Fruit fly (Drosophila melanogaster) whole organism, prepupa: ENCODE data around the gene CG44774.

Source experiments
- Blimp-1 ChIP-seq: fragments of 200-800 bp; sonication (Bioruptor generic); optimal IDR thresholded peaks from 3 replicates; lab custom pipeline; 2017; ENCODE audit warnings: missing biosample characterization, missing genetic modification characterization, mild to moderate bottlenecking, moderate library complexity, missing genetic modification reagents
- CG10669 ChIP-seq: fragments of 200-800 bp; sonication (Bioruptor generic); optimal IDR thresholded peaks from 3 replicates; lab custom pipeline; 2018; ENCODE audit warnings: missing biosample characterization, mild to moderate bottlenecking, missing genetic modification characterization, moderate library complexity
- CG11762 ChIP-seq: fragments of 200-800 bp; sonication (Bioruptor generic); optimal IDR thresholded peaks from 3 replicates; lab custom pipeline; 2016; ENCODE audit warnings: missing biosample characterization, missing genetic modification characterization; ENCODE audit not compliant: insufficient read depth
- CG11902 ChIP-seq: fragments of 200-800 bp; sonication (Bioruptor generic); optimal IDR thresholded peaks from 3 replicates; lab custom pipeline; 2016; ENCODE audit warnings: missing biosample characterization, missing genetic modification characterization
- CG16779 ChIP-seq: fragments of 200-800 bp; sonication (Bioruptor generic); optimal IDR thresholded peaks from 3 replicates; lab custom pipeline; 2017; ENCODE audit warnings: missing biosample characterization, mild to moderate bottlenecking, missing genetic modification characterization
- CG3032 ChIP-seq: fragments of 200-800 bp; optimal IDR thresholded peaks from 2 replicates; lab custom pipeline; 2019; ENCODE audit warnings: missing biosample characterization, mild to moderate bottlenecking, missing genetic modification characterization, moderate library complexity
- CG31627 ChIP-seq: fragments of 200-800 bp; sonication (Bioruptor generic); optimal IDR thresholded peaks from 3 replicates; lab custom pipeline; 2016; ENCODE audit warnings: missing biosample characterization, missing genetic modification characterization
- CG32006 ChIP-seq: fragments of 200-800 bp; sonication (Bioruptor generic); optimal IDR thresholded peaks from 3 replicates; lab custom pipeline; 2017; ENCODE audit warnings: missing biosample characterization, mild to moderate bottlenecking, missing genetic modification characterization
- CG34406 ChIP-seq: fragments of 200-800 bp; sonication (Bioruptor generic); optimal IDR thresholded peaks from 3 replicates; lab custom pipeline; 2016; ENCODE audit warnings: missing biosample characterization, missing genetic modification characterization
- CG3919 ChIP-seq: fragments of 200-800 bp; sonication (Bioruptor generic); optimal IDR thresholded peaks from 3 replicates; lab custom pipeline; 2016; ENCODE audit warnings: missing biosample characterization, missing genetic modification characterization
- CG4318 ChIP-seq: fragments of 200-800 bp; sonication (Bioruptor generic); optimal IDR thresholded peaks from 3 replicates; lab custom pipeline; 2017; ENCODE audit warnings: missing biosample characterization, mild to moderate bottlenecking, missing genetic modification characterization
- CG6163 ChIP-seq: fragments of 200-800 bp; sonication (Bioruptor generic); IDR thresholded peaks from 3 replicates; pipeline ENCODE4 v1.3.6; 2022; ENCODE audit warnings: missing biosample characterization, missing genetic modification characterization
- CG6276 ChIP-seq: fragments of 200-800 bp; sonication (Bioruptor generic); optimal IDR thresholded peaks from 2 replicates; lab custom pipeline; 2017; ENCODE audit warnings: missing biosample characterization, mild to moderate bottlenecking, missing genetic modification characterization
- CG6808 ChIP-seq: fragments of 200-800 bp; sonication (Bioruptor generic); optimal IDR thresholded peaks from 3 replicates; lab custom pipeline; 2017; ENCODE audit warnings: missing biosample characterization, missing genetic modification characterization, mild to moderate bottlenecking, moderate library complexity, missing genetic modification reagents
- CG7368 ChIP-seq: fragments of 200-800 bp; sonication (Bioruptor generic); optimal IDR thresholded peaks from 3 replicates; lab custom pipeline; 2016; ENCODE audit warnings: missing biosample characterization, missing genetic modification characterization
- CG8119 ChIP-seq: fragments of 200-800 bp; sonication (Bioruptor generic); IDR thresholded peaks from 3 replicates; pipeline ENCODE4 v1.3.6; 2022; ENCODE audit warnings: missing biosample characterization, missing genetic modification characterization
- CG8632 ChIP-seq: fragments of 200-800 bp; sonication (Bioruptor generic); optimal IDR thresholded peaks from 3 replicates; lab custom pipeline; 2016; ENCODE audit warnings: missing biosample characterization, missing genetic modification characterization
- CG9139 ChIP-seq: fragments of 200-800 bp; sonication (Bioruptor generic); optimal IDR thresholded peaks from 3 replicates; lab custom pipeline; 2017; ENCODE audit warnings: missing biosample characterization, mild to moderate bottlenecking, missing genetic modification characterization
- Eip75B ChIP-seq: fragments of 200-800 bp; sonication (Bioruptor generic); optimal IDR thresholded peaks from 3 replicates; lab custom pipeline; 2016; ENCODE audit warnings: missing biosample characterization, missing genetic modification characterization
- Eip78C ChIP-seq: fragments of 200-800 bp; sonication (Bioruptor generic); peaks from one replicate; lab custom pipeline; 2016; ENCODE audit warnings: missing biosample characterization, missing genetic modification characterization
- Eip93F ChIP-seq: fragments of 200-800 bp; sonication (Bioruptor generic); optimal IDR thresholded peaks from 2 replicates; lab custom pipeline; 2016; ENCODE audit warnings: missing biosample characterization, mild to moderate bottlenecking, missing genetic modification characterization
- Ets21C ChIP-seq: fragments of 200-800 bp; sonication (Bioruptor generic); optimal IDR thresholded peaks from 3 replicates; lab custom pipeline; 2016; ENCODE audit warnings: missing biosample characterization, missing genetic modification characterization
- Ets96B ChIP-seq: fragments of 200-800 bp; optimal IDR thresholded peaks from 2 replicates; lab custom pipeline; 2019; ENCODE audit warnings: missing biosample characterization, mild to moderate bottlenecking, missing genetic modification characterization, moderate library complexity
- Gug ChIP-seq: fragments of 200-800 bp; sonication (Bioruptor generic); IDR thresholded peaks from 2 replicates; pipeline ENCODE4 v1.3.6; 2022; ENCODE audit warnings: missing biosample characterization, missing genetic modification characterization
- Hr38 ChIP-seq: sonication (Bioruptor generic); optimal IDR thresholded peaks from 2 replicates; lab custom pipeline; 2016; ENCODE audit warnings: missing biosample characterization, missing genetic modification characterization
- Hr39 ChIP-seq: fragments of 200-800 bp; sonication (Bioruptor generic); optimal IDR thresholded peaks from 2 replicates; lab custom pipeline; 2016; ENCODE audit warnings: missing biosample characterization, missing genetic modification characterization
- Hr4 ChIP-seq: fragments of 200-800 bp; sonication (Bioruptor generic); optimal IDR thresholded peaks from 3 replicates; lab custom pipeline; 2016; ENCODE audit warnings: missing biosample characterization, missing genetic modification characterization
- Lpt ChIP-seq: fragments of 200-800 bp; sonication (Bioruptor generic); optimal IDR thresholded peaks from 3 replicates; lab custom pipeline; 2016; ENCODE audit warnings: missing biosample characterization, missing genetic modification characterization
- Met ChIP-seq: fragments of 200-800 bp; sonication (Bioruptor generic); optimal IDR thresholded peaks from 3 replicates; lab custom pipeline; 2016; ENCODE audit warnings: missing biosample characterization, missing genetic modification characterization
- OdsH ChIP-seq: fragments of 200-800 bp; sonication (Bioruptor generic); optimal IDR thresholded peaks from 3 replicates; lab custom pipeline; 2016; ENCODE audit warnings: missing biosample characterization, missing genetic modification characterization
- Sox102F ChIP-seq: fragments of 200-800 bp; sonication (Bioruptor generic); optimal IDR thresholded peaks from 2 replicates; lab custom pipeline; 2016; ENCODE audit warnings: missing biosample characterization, mild to moderate bottlenecking, missing genetic modification characterization
- Sox14 ChIP-seq: fragments of 200-800 bp; sonication (Bioruptor generic); optimal IDR thresholded peaks from 3 replicates; lab custom pipeline; 2016; ENCODE audit warnings: missing biosample characterization, missing genetic modification characterization
- Sox15 ChIP-seq: fragments of 200-800 bp; sonication (Bioruptor generic); optimal IDR thresholded peaks from 3 replicates; lab custom pipeline; 2016; ENCODE audit warnings: missing biosample characterization, missing genetic modification characterization
- achi ChIP-seq: fragments of 200-800 bp; sonication (Bioruptor generic); optimal IDR thresholded peaks from 3 replicates; lab custom pipeline; 2016; ENCODE audit warnings: missing biosample characterization, missing genetic modification characterization
- acj6 ChIP-seq: fragments of 200-800 bp; sonication (Bioruptor generic); optimal IDR thresholded peaks from 3 replicates; lab custom pipeline; 2016; ENCODE audit warnings: missing biosample characterization, missing genetic modification characterization
- cyc ChIP-seq: fragments of 200-800 bp; sonication (Bioruptor generic); optimal IDR thresholded peaks from 3 replicates; lab custom pipeline; 2016; ENCODE audit warnings: missing biosample characterization, missing genetic modification characterization
- dac ChIP-seq: fragments of 200-800 bp; sonication (Bioruptor generic); optimal IDR thresholded peaks from 2 replicates; lab custom pipeline; 2017; ENCODE audit warnings: missing biosample characterization, mild to moderate bottlenecking, missing genetic modification characterization
- eg ChIP-seq: fragments of 200-800 bp; sonication (Bioruptor generic); IDR thresholded peaks from 3 replicates; pipeline ENCODE4 v1.3.6; 2022; ENCODE audit warnings: missing biosample characterization, missing genetic modification characterization
- esn ChIP-seq: fragments of 200-800 bp; sonication (Bioruptor generic); optimal IDR thresholded peaks from 2 replicates; lab custom pipeline; 2016; ENCODE audit warnings: missing biosample characterization, mild to moderate bottlenecking, missing genetic modification characterization, moderate library complexity
- fd85E ChIP-seq: fragments of 200-800 bp; sonication (Bioruptor generic); optimal IDR thresholded peaks from 3 replicates; lab custom pipeline; 2016; ENCODE audit warnings: missing biosample characterization, missing genetic modification characterization
- fkh ChIP-seq: fragments of 200-800 bp; sonication (Bioruptor generic); optimal IDR thresholded peaks from 3 replicates; lab custom pipeline; 2017; ENCODE audit warnings: missing biosample characterization, mild to moderate bottlenecking, missing genetic modification characterization, moderate library complexity
- lz ChIP-seq: fragments of 200-800 bp; sonication (Bioruptor generic); optimal IDR thresholded peaks from 3 replicates; lab custom pipeline; 2016; ENCODE audit warnings: missing biosample characterization, missing genetic modification characterization
- net ChIP-seq: fragments of 200-800 bp; sonication (Bioruptor generic); optimal IDR thresholded peaks from 3 replicates; lab custom pipeline; 2016; ENCODE audit warnings: missing biosample characterization, missing genetic modification characterization
- pdm3 ChIP-seq: fragments of 200-800 bp; sonication (Bioruptor generic); optimal IDR thresholded peaks from 3 replicates; lab custom pipeline; 2016; ENCODE audit warnings: missing biosample characterization, missing genetic modification characterization
- salr ChIP-seq, 2 experiments: fragments of 200-800 bp; sonication (Bioruptor generic); optimal IDR thresholded peaks; 3 replicates each; lab custom pipeline; 2016 to 2018; ENCODE audit warnings: missing biosample characterization in 2 of 2, missing genetic modification characterization in 2 of 2, mild to moderate bottlenecking in 1 of 2
- svp ChIP-seq: fragments of 200-800 bp; sonication (Bioruptor generic); peaks from one replicate; lab custom pipeline; 2016; ENCODE audit warnings: missing biosample characterization, missing genetic modification characterization
- topi ChIP-seq: fragments of 200-800 bp; sonication (Bioruptor generic); optimal IDR thresholded peaks from 3 replicates; lab custom pipeline; 2016; ENCODE audit warnings: missing biosample characterization, missing genetic modification characterization
- vri ChIP-seq: fragments of 200-800 bp; sonication (Bioruptor generic); optimal IDR thresholded peaks from 3 replicates; lab custom pipeline; 2016; ENCODE audit warnings: missing biosample characterization, mild to moderate bottlenecking, missing genetic modification characterization

CG44774 gene

dm6 chrX:4908926-4909432, 28.9 kb downstream of the CG44774 start, which contains the start of gene CG32772 (continued):
- peak; percentile 95 for TF ChIP-seq achi (GFP tag; lab: Kevin White, UChicago)
- TF ChIP-seq Hr4 = peak; percentile 79
- peak; percentile 13 for TF ChIP-seq fkh (GFP tag; lab: Kevin White, UChicago)
- peak; percentile 87 for TF ChIP-seq svp (GFP tag; lab: Kevin White, UChicago)
- peak; percentile 96 for TF ChIP-seq Ets96B
- TF ChIP-seq dac = peak; percentile 99
- peak; percentile 97 for TF ChIP-seq CG8119 (GFP tag; lab: Robert Waterston, UW)
- TF ChIP-seq Sox14 (GFP tag; lab: Kevin White, UChicago) = peak; percentile 89
- TF ChIP-seq CG9139 (GFP tag; lab: Kevin White, UChicago) = peak; percentile 100
- TF ChIP-seq topi (GFP tag; lab: Kevin White, UChicago) = peak; percentile 94
- TF ChIP-seq Ets21C (GFP tag; lab: Kevin White, UChicago) = peak; percentile 20
- TF ChIP-seq vri (GFP tag; lab: Kevin White, UChicago) = peak; percentile 97
- TF ChIP-seq CG3032 (tag; lab: Kevin White, UChicago) = peak; percentile 97
- peak; percentile 99 for TF ChIP-seq eg (GFP tag; lab: Robert Waterston, UW)
- peak; percentile 97 for TF ChIP-seq pdm3 (GFP tag; lab: Kevin White, UChicago)
- peak; percentile 91 for TF ChIP-seq OdsH (GFP tag; lab: Kevin White, UChicago)
- TF ChIP-seq, all 60 proteins: peak for 60

dm6 chrX:4906573-4906972, 31.3 kb downstream of the CG44774 start, which contains the start of gene CG6927:
Gene CG6927, plus strand, starts transcription at chrX:4906900.
- TF ChIP-seq acj6 (GFP tag; lab: Kevin White, UChicago) (peak; percentile 73), Eip93F (GFP tag; lab: Kevin White, UChicago) (peak; percentile 54), achi (GFP tag; lab: Kevin White, UChicago) (peak; percentile 72), Hr38 (no peak), CG6163 (GFP tag; lab: Robert Waterston, UW) (peak; percentile 97), CG16779 (peak; percentile 74), Met (GFP tag; lab: Kevin White, UChicago) (peak; percentile 67), CG32006 (peak; percentile 82), CG8119 (GFP tag; lab: Robert Waterston, UW) (peak; percentile 86), CG34406 (GFP tag; lab: Kevin White, UChicago) (peak; percentile 44), CG31627 (GFP tag; lab: Kevin White, UChicago) (peak; percentile 48), pdm3 (GFP tag; lab: Kevin White, UChicago) (peak; percentile 54), net (GFP tag; lab: Kevin White, UChicago) (peak; percentile 43), fd85E (GFP tag; lab: Kevin White, UChicago) (no peak), salr (GFP tag; optimal IDR thresholded peaks at IDR 0.05; lab: Kevin White, UChicago) (peak; percentile 34 to 53), lz (GFP tag; lab: Kevin White, UChicago) (peak; percentile 66), esn (peak; percentile 63), CG8632 (GFP tag; lab: Kevin White, UChicago) (peak; percentile 65), Ets96B (peak; percentile 72), Gug (GFP tag; lab: Robert Waterston, UW) (peak; percentile 89), dac (peak; percentile 19), svp (GFP tag; lab: Kevin White, UChicago) (peak; percentile 82), Hr39 (GFP tag; lab: Kevin White, UChicago) (peak; percentile 27), Sox15 (GFP tag; lab: Kevin White, UChicago) (peak; percentile 44), CG11902 (GFP tag; lab: Kevin White, UChicago) (peak; percentile 27), CG7368 (GFP tag; lab: Kevin White, UChicago) (peak; percentile 57), Eip75B (GFP tag; lab: Kevin White, UChicago) (peak; percentile 83), CG11762 (GFP tag; lab: Kevin White, UChicago) (peak; percentile 28), CG10669 (peak; percentile 72), Blimp-1 (GFP tag; lab: Kevin White, UChicago) (peak; percentile 35), eg (GFP tag; lab: Robert Waterston, UW) (peak; percentile 97), Eip78C (GFP tag; lab: Kevin White, UChicago) (peak; percentile 87), fkh (GFP tag; lab: Kevin White, UChicago) (no peak), OdsH (GFP tag; lab: Kevin White, UChicago) (peak; percentile 76), Sox102F (peak; percentile 16), CG4318 (peak; percentile 63), CG3919 (GFP tag; lab: Kevin White, UChicago) (peak; percentile 69), CG6808 (GFP tag; lab: Kevin White, UChicago) (peak; percentile 16), CG6276 (peak; percentile 28), Lpt (GFP tag; lab: Kevin White, UChicago) (peak; percentile 59), CG9139 (GFP tag; lab: Kevin White, UChicago) (no peak), cyc (GFP tag; lab: Kevin White, UChicago) (peak; percentile 47), CG3032 (tag; lab: Kevin White, UChicago) (peak; percentile 89), Ets21C (GFP tag; lab: Kevin White, UChicago) (no peak)
